Worm (Caenorhabditis elegans) whole organism, early embryonic: Measurements from ENCODE around the gene mrpl-48.

Experiments used
- B0310.2 ChIP-seq: sonication (generic microtip); optimal IDR thresholded peaks from 2 replicates; lab custom pipeline; 2016; ENCODE audit warnings: mild to moderate bottlenecking, missing genetic modification characterization, missing compliant biosample characterization
- F13C5.2 ChIP-seq: sonication (generic microtip); optimal IDR thresholded peaks from 2 replicates; lab custom pipeline; 2017; ENCODE audit warnings: mild to moderate bottlenecking, missing genetic modification characterization, inconsistent platforms, missing compliant biosample characterization
- aly-1 ChIP-seq: sonication (generic microtip); optimal IDR thresholded peaks from 2 replicates; lab custom pipeline; 2016; ENCODE audit warnings: missing genetic modification characterization, missing compliant biosample characterization
- ama-1 ChIP-seq: fragments of 150-350 bp; optimal IDR thresholded peaks from 2 replicates; lab custom pipeline; 2014
- ceh-13 ChIP-seq: fragments of 200-800 bp; sonication (Bioruptor generic); optimal IDR thresholded peaks from 2 replicates; lab custom pipeline; 2018; ENCODE audit warnings: mild to moderate bottlenecking, missing genetic modification characterization, missing compliant biosample characterization
- ceh-36 ChIP-seq: sonication (generic microtip); optimal IDR thresholded peaks from 2 replicates; lab custom pipeline; 2016; ENCODE audit warnings: missing genetic modification characterization, inconsistent platforms, missing compliant biosample characterization
- ets-7 ChIP-seq: sonication (generic microtip); optimal IDR thresholded peaks from 2 replicates; lab custom pipeline; 2016; ENCODE audit warnings: missing genotype, missing genetic modification characterization, missing compliant biosample characterization
- flt-1 ChIP-seq: fragments of 200-800 bp; sonication (Bioruptor generic); IDR thresholded peaks from 2 replicates; pipeline ENCODE4 v1.3.6; 2022; ENCODE audit warnings: missing genetic modification characterization, missing compliant biosample characterization
- hmbx-1 ChIP-seq: sonication (generic microtip); optimal IDR thresholded peaks from 2 replicates; lab custom pipeline; 2016; ENCODE audit warnings: mild to moderate bottlenecking, missing genetic modification characterization, missing compliant biosample characterization
- hmg-4 ChIP-seq: fragments of 200-800 bp; sonication (Bioruptor generic); optimal IDR thresholded peaks from 2 replicates; lab custom pipeline; 2018; ENCODE audit warnings: mild to moderate bottlenecking, missing genetic modification characterization, missing compliant biosample characterization
- hnd-1 ChIP-seq: sonication (generic microtip); optimal IDR thresholded peaks from 2 replicates; lab custom pipeline; 2016; ENCODE audit warnings: missing genetic modification characterization, missing compliant biosample characterization
- pes-1 ChIP-seq: fragments of 200-800 bp; sonication (Bioruptor generic); IDR thresholded peaks from 2 replicates; pipeline ENCODE4 v1.3.6; 2022; ENCODE audit warnings: missing genetic modification reagents, missing genetic modification characterization, missing compliant biosample characterization
- scrt-1 ChIP-seq: fragments of 200-800 bp; sonication (Bioruptor generic); IDR thresholded peaks from 2 replicates; pipeline ENCODE4 v1.3.6; 2022; ENCODE audit warnings: missing genetic modification characterization, missing compliant biosample characterization
- sea-1 ChIP-seq: fragments of 200-800 bp; sonication (Bioruptor generic); conservative IDR thresholded peaks from 2 replicates; pipeline ENCODE4 v1.3.6; 2022; ENCODE audit warnings: missing genetic modification characterization, missing compliant biosample characterization
- tbx-11 ChIP-seq: fragments of 200-800 bp; sonication (Bioruptor generic); IDR thresholded peaks from 2 replicates; pipeline ENCODE4 v1.3.6; 2022; ENCODE audit warnings: missing genetic modification characterization, missing compliant biosample characterization
- tbx-37 ChIP-seq: fragments of 200-800 bp; sonication (Bioruptor generic); conservative IDR thresholded peaks from 2 replicates; pipeline ENCODE4 v1.3.6; 2022; ENCODE audit warnings: missing genetic modification reagents, missing genetic modification characterization, missing compliant biosample characterization
- tra-4 ChIP-seq: sonication (generic microtip); optimal IDR thresholded peaks from 2 replicates; lab custom pipeline; 2017; ENCODE audit warnings: missing genetic modification characterization, missing compliant biosample characterization

mrpl-48 gene

DNA sequence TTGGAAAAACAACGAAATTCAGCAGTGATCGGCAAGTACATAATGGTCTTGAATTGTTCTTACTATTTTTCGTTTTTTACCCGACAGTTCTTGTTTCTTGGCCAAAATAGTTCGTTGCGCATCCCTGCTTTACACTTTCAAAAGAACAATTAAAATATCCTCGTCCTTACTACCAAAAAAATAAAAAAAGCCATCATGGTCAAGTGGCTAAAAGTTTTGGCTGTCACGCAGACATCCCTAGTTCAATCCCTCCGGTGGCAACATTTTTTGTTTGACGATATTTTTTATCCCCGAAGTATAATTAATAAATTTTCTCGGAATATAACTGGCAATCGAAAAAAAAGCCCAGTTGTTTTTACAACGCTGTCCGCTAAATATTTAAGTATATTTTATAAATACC is 1.6 kb upstream of the mrpl-48 start:
- no peak for TF ChIP-seq ets-7 (tag; lab: Kevin White, UChicago)
- no peak for TF ChIP-seq pes-1 (GFP tag; lab: Robert Waterston, UW)
- no peak for TF ChIP-seq ceh-36 (tag; lab: Kevin White, UChicago)
- no peak for TF ChIP-seq tbx-11 (GFP tag; lab: Robert Waterston, UW)
- TF ChIP-seq hmbx-1 (tag; lab: Kevin White, UChicago): no peak
- no peak for TF ChIP-seq ceh-13
- no peak for TF ChIP-seq sea-1
- no peak for TF ChIP-seq hnd-1 (tag; lab: Kevin White, UChicago)
- TF ChIP-seq ama-1 (lab: Kevin White, UChicago): no peak
- no peak for TF ChIP-seq F13C5.2 (tag; lab: Kevin White, UChicago)

DNA sequence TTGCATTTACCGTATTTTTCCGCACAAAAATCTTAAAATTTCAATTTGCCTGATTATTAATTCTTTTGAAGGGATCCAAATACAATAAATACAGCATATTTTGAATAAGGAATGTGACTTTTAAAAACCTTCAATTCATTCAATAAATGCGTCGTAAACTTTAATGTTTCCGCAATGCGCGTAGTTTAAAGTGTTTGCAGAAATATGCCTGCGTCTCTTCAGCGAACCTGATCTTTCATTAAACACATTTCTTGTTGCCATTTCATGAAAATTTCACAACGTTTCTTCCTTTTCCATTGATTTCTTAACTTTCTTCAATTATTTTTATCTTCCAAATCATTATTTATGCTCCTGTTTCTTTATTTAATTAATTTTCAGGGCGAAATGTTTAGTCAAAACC is 1.2 kb upstream of the mrpl-48 start, which contains the start of gene vps-37:
Gene vps-37 (plus strand): TSS at position 378 of the 400 bp plus-strand sequence.
- peak; percentile 14 for TF ChIP-seq ceh-36 (tag; lab: Kevin White, UChicago)
- TF ChIP-seq F13C5.2 (tag; lab: Kevin White, UChicago): peak; percentile 20
- peak; percentile 29; the same call in 1 of the 2 replicates for TF ChIP-seq pes-1 (GFP tag; lab: Robert Waterston, UW)
- no peak for TF ChIP-seq tra-4 (tag; lab: Kevin White, UChicago)

DNA sequence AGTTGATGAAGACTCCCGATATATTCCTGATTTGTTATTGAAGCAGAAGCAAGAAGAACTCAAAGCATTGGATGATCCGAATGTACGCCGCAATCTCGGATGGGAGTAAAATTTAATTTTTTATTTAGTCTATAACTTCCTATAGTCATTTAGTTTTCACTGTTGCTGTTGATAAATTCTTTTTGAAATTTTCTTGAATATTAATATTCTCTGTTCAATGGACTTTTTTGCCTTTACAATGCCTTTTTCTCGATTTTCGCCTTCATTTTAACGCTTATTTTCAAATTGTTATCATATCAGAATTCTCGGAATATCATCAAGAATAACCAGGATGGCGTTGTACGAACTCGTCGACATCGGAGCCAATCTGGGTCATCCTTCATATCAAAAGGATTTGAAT is 809 bp downstream of the mrpl-48 start, which contains the start of gene crn-2:
Gene crn-2 (plus strand): TSS at position 301 of the 400 bp plus-strand sequence.
- no peak for TF ChIP-seq hmg-4 (GFP tag; lab: Kevin White, UChicago)
- TF ChIP-seq B0310.2 (tag; lab: Kevin White, UChicago): no peak
- TF ChIP-seq flt-1 (GFP tag; lab: Robert Waterston, UW): no peak
- no peak for TF ChIP-seq tra-4 (tag; lab: Kevin White, UChicago)
- no peak for TF ChIP-seq ceh-36 (tag; lab: Kevin White, UChicago)
- no peak for TF ChIP-seq hnd-1 (tag; lab: Kevin White, UChicago)
- TF ChIP-seq pes-1 (GFP tag; lab: Robert Waterston, UW): no peak
- no peak for TF ChIP-seq aly-1 (tag; lab: Kevin White, UChicago)
- no peak for TF ChIP-seq sea-1
- TF ChIP-seq ets-7 (tag; lab: Kevin White, UChicago): no peak
- TF ChIP-seq scrt-1 (GFP tag; lab: Robert Waterston, UW): no peak
- TF ChIP-seq hmbx-1 (tag; lab: Kevin White, UChicago): no peak
- no peak for TF ChIP-seq ama-1 (lab: Kevin White, UChicago)
- no peak for TF ChIP-seq ceh-13
- no peak for TF ChIP-seq F13C5.2 (tag; lab: Kevin White, UChicago)
- TF ChIP-seq tbx-37 (GFP tag; lab: Robert Waterston, UW): no peak
- no peak for TF ChIP-seq tbx-11 (GFP tag; lab: Robert Waterston, UW)

DNA sequence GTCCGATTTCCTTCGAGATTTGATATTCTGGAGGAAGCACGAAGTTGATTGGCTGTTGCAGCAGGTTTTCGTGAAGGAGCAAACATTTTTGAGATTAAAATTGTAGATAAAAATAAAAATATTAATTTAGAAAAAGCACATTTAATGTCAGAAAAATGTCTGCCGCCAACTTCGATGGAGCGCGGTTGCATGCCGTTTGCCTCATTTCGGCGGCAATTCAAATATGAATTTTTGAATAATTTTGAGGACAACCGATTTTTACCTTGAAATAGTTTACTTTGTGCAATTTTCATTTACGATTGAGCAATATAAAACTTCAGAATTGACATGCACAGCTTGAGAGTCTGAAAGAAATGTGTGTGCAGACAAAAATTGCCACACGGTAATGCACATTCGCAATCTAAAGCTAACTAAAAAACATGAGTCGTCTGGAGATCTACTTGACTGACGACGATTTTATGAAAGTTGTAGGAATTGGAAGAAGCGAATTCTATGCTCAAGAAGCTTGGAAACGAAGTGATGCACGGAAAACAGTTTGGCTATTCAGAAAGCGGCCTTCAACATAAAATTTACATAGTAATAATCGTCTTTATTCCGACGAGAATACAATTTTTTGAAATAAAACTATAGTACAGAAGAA is 3.0 kb downstream of the mrpl-48 start, which contains the start of gene zhit-1:
Gene zhit-1 (minus strand): TSS at position 161 of the 640 bp plus-strand sequence.
- TF ChIP-seq ama-1 (lab: Kevin White, UChicago): no peak
- TF ChIP-seq ceh-13: no peak
- no peak for TF ChIP-seq aly-1 (tag; lab: Kevin White, UChicago)
- TF ChIP-seq ceh-36 (tag; lab: Kevin White, UChicago): no peak

ce11 chrV:5601263-5601662 is 7.8 kb downstream of the mrpl-48 start, which contains the start of gene CD4.8:
Gene CD4.8 (minus strand): TSS chrV:5601363.
- TF ChIP-seq F13C5.2 (tag; lab: Kevin White, UChicago): no peak
- no peak for TF ChIP-seq tra-4 (tag; lab: Kevin White, UChicago)
- TF ChIP-seq tbx-37 (GFP tag; lab: Robert Waterston, UW): no peak
- no peak for TF ChIP-seq ceh-36 (tag; lab: Kevin White, UChicago)
- no peak for TF ChIP-seq ets-7 (tag; lab: Kevin White, UChicago)
- no peak for TF ChIP-seq sea-1
- no peak for TF ChIP-seq ama-1 (lab: Kevin White, UChicago)
- no peak for TF ChIP-seq pes-1 (GFP tag; lab: Robert Waterston, UW)
- no peak for TF ChIP-seq hmbx-1 (tag; lab: Kevin White, UChicago)
- no peak for TF ChIP-seq tbx-11 (GFP tag; lab: Robert Waterston, UW)
- no peak for TF ChIP-seq hmg-4 (GFP tag; lab: Kevin White, UChicago)
- no peak for TF ChIP-seq scrt-1 (GFP tag; lab: Robert Waterston, UW)

ce11 chrV:5606255-5606654 is 12.7 kb downstream of the mrpl-48 start, which contains the start of gene CD4.1:
Gene CD4.1 (plus strand): TSS chrV:5606555.
- no peak for TF ChIP-seq tbx-11 (GFP tag; lab: Robert Waterston, UW)
- no peak for TF ChIP-seq tra-4 (tag; lab: Kevin White, UChicago)
- no peak for TF ChIP-seq hnd-1 (tag; lab: Kevin White, UChicago)
- TF ChIP-seq scrt-1 (GFP tag; lab: Robert Waterston, UW): no peak
- no peak for TF ChIP-seq aly-1 (tag; lab: Kevin White, UChicago)
- TF ChIP-seq ceh-13: no peak
- no peak for TF ChIP-seq hmg-4 (GFP tag; lab: Kevin White, UChicago)
- no peak for TF ChIP-seq ets-7 (tag; lab: Kevin White, UChicago)
- no peak for TF ChIP-seq sea-1
- TF ChIP-seq flt-1 (GFP tag; lab: Robert Waterston, UW): no peak
- TF ChIP-seq ama-1 (lab: Kevin White, UChicago): no peak
- TF ChIP-seq tbx-37 (GFP tag; lab: Robert Waterston, UW): no peak
- no peak for TF ChIP-seq B0310.2 (tag; lab: Kevin White, UChicago)
- no peak for TF ChIP-seq pes-1 (GFP tag; lab: Robert Waterston, UW)

ce11 chrV:5610186-5610585 is 16.7 kb downstream of the mrpl-48 start:
- TF ChIP-seq tbx-11 (GFP tag; lab: Robert Waterston, UW) (no peak), sea-1 (no peak), flt-1 (GFP tag; lab: Robert Waterston, UW) (no peak), tbx-37 (GFP tag; lab: Robert Waterston, UW) (no peak), B0310.2 (tag; lab: Kevin White, UChicago) (no peak), ceh-13 (no peak), aly-1 (tag; lab: Kevin White, UChicago) (no peak), F13C5.2 (tag; lab: Kevin White, UChicago) (no peak), hmbx-1 (tag; lab: Kevin White, UChicago) (no peak), ceh-36 (tag; lab: Kevin White, UChicago) (no peak), pes-1 (GFP tag; lab: Robert Waterston, UW) (no peak), ets-7 (tag; lab: Kevin White, UChicago) (no peak), hnd-1 (tag; lab: Kevin White, UChicago) (no peak), tra-4 (tag; lab: Kevin White, UChicago) (no peak), ama-1 (lab: Kevin White, UChicago) (no peak), hmg-4 (GFP tag; lab: Kevin White, UChicago) (no peak), scrt-1 (GFP tag; lab: Robert Waterston, UW) (no peak)
